Worm (Caenorhabditis elegans): ENCODE data around the gene Y105C5B.15.

DNA sequence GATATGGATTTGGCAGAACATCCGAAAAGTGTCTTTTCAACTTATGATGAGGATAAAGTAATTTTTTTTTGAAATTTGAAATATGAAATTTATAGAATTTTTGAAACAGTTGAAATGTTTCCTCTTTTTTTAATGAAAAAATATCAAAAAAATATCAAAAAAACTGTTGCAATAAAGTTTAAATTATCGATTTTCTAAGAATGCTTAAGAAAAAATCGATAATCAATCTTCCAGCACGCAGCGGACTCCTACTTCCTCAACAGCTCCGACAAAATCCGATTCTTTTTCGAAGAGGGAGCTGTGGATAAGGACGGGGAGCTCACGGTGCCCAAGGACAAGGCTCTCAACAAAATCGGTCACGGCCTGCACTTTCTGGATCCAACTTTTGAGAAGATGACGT lies 21.0 kb upstream of the Y105C5B.15 start:
- TF ChIP-seq nfya-1 (tag; optimal IDR thresholded peaks at IDR 0.05; ENCODE audit: insufficient read depth): no peak
- no peak for TF ChIP-seq mdl-1 (tag; optimal IDR thresholded peaks at IDR 0.05)
- TF ChIP-seq nhr-11 (tag; optimal IDR thresholded peaks at IDR 0.05): no peak
- TF ChIP-seq ceh-82 (tag; optimal IDR thresholded peaks at IDR 0.05): no peak
- TF ChIP-seq nhr-77 (tag; optimal IDR thresholded peaks at IDR 0.05): no peak
- TF ChIP-seq nhr-28 (tag; optimal IDR thresholded peaks at IDR 0.05): no peak
- no peak for TF ChIP-seq nhr-67 (tag; optimal IDR thresholded peaks at IDR 0.05)
- no peak for TF ChIP-seq tbx-2 (tag; optimal IDR thresholded peaks at IDR 0.05)
